Worm (Caenorhabditis elegans): ENCODE measurements around the gene nlp-20.
A peak's percentile ranks its signal among the peaks of the same experiment; 100 is the strongest.

Gene nlp-20

DNA sequence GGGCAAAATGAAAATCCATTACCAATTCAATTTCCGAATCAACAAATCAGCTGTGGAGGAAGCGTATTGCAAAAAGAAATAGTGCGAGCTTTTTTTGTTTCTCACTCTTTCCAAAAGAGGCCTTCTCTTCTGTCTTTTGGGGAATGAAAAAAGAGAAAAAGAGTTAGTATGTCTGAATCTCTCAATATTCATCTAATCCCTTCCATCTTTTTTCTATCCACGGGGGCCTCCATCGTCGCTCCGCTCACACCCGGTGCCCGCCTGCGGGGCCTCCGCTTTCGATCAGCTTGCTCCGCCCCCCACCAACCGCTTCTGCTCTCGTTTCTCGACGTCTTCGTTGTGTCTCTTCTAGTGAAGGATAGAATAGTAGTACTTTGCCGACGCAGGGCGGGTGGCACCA is 23.6 kb downstream of the nlp-20 start (continued):
- TF ChIP-seq mbf-1 (tag; optimal IDR thresholded peaks at IDR 0.05) (no peak), dmd-4 (tag; optimal IDR thresholded peaks at IDR 0.05) (no peak), zag-1 (tag; optimal IDR thresholded peaks at IDR 0.05) (peak; percentile 57), nhr-21 (tag; optimal IDR thresholded peaks at IDR 0.05) (no peak), lsy-2 (tag; optimal IDR thresholded peaks at IDR 0.05) (peak in 1 of 2 experiments; percentile 24), elt-1 (tag; optimal IDR thresholded peaks at IDR 0.05) (no peak), aly-2 (tag; optimal IDR thresholded peaks at IDR 0.05) (no peak), lin-39 (tag; optimal IDR thresholded peaks at IDR 0.05) (no peak), elt-3 (tag; optimal IDR thresholded peaks at IDR 0.05) (no peak), sem-4 (tag; optimal IDR thresholded peaks at IDR 0.05) (peak; percentile 60), fos-1 (tag; optimal IDR thresholded peaks at IDR 0.05) (no peak), egl-27 (tag; optimal IDR thresholded peaks at IDR 0.05) (no peak), mdl-1 (tag; optimal IDR thresholded peaks at IDR 0.05) (peak in 1 of 2 experiments; percentile 44), ztf-1 (GFP tag; conservative IDR thresholded peaks at IDR 0.05) (no peak), gmeb-1 (tag; optimal IDR thresholded peaks at IDR 0.05) (no peak), ZK546.5 (tag; optimal IDR thresholded peaks at IDR 0.05) (no peak), nhr-10 (tag; optimal IDR thresholded peaks at IDR 0.05) (no peak)

DNA sequence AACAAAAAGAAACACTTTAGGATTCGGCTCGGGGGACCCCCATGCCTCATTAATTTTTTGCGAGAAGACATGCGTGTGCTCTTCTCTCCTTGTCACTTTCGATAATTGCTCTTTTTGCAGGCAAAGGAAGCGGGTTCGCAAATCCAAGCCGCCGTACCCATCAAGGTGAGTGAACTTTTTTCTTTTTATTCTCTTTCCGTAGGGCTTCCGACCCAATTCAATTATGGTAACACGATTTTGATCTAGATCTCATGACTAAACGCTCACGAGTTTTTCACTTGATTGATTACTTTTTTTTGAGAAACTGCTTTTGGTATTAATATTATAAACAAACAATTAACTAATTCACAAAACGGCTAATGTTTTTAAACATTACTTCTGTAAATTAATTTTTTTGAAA is 30.3 kb downstream of the nlp-20 start:
- TF ChIP-seq skn-1 (tag; optimal IDR thresholded peaks at IDR 0.05) (no peak), C34F6.9 (tag; optimal IDR thresholded peaks at IDR 0.05) (peak; percentile 4)

DNA sequence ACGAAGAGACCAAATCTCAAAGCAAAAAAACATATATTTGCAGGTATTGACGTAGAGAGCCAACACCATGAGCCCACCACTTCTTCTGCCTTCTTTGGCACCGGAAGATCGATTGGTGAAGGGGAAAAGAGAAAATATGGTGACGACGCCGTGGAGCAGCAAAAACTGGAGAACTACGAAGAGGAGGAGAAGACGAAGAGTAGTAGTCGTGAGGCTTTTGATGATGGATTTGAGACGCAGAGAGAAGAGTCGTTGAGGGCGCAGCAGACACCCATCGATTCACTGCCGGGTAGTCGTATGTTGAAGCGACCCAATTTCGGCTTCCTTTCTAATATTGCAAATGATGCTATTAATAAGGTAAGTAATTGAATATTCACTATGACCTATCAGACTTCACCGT is 31.5 kb downstream of the nlp-20 start:
- TF ChIP-seq sma-9 (GFP tag; optimal IDR thresholded peaks at IDR 0.05) (peak; percentile 8), sma-9 (tag; optimal IDR thresholded peaks at IDR 0.05) (no peak), unc-55 (GFP tag; optimal IDR thresholded peaks at IDR 0.05) (peak; percentile 45), nhr-21 (tag; optimal IDR thresholded peaks at IDR 0.05) (no peak)

DNA sequence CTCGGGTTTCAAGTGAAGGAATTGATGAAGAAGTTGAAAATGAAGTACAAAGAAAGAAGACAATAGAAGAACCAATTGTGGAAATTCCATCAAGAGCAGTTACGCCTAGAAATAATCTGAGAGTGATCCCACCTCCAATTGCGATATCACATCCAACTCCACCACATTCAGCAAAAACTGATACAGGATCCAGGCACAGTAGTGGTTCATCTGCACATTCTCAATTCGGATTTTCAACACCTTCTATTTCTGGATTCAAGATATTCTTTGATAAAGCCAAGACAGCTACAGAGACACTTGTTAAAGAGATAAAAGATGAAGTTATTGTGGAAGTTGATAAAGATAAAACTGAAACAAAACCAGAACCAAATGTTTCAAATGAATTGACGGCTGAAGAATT is 34.8 kb downstream of the nlp-20 start:
- TF ChIP-seq blmp-1 (tag; optimal IDR thresholded peaks at IDR 0.05; ENCODE audit: insufficient read depth) (no peak), aly-2 (tag; optimal IDR thresholded peaks at IDR 0.05) (no peak), lsy-2 (tag; optimal IDR thresholded peaks at IDR 0.05) (no peak), elt-3 (tag; optimal IDR thresholded peaks at IDR 0.05) (no peak), ceh-82 (tag; optimal IDR thresholded peaks at IDR 0.05) (no peak), elt-1 (tag; optimal IDR thresholded peaks at IDR 0.05) (no peak), mdl-1 (tag; optimal IDR thresholded peaks at IDR 0.05) (no peak), zag-1 (tag; optimal IDR thresholded peaks at IDR 0.05) (no peak), nhr-77 (tag; optimal IDR thresholded peaks at IDR 0.05) (no peak), dmd-4 (tag; optimal IDR thresholded peaks at IDR 0.05) (no peak), ceh-16 (tag; optimal IDR thresholded peaks at IDR 0.05) (no peak), R02D3.7 (tag; optimal IDR thresholded peaks at IDR 0.05) (no peak), ama-1 (optimal IDR thresholded peaks at IDR 0.05) (no peak), C34F6.9 (tag; optimal IDR thresholded peaks at IDR 0.05) (no peak), sem-4 (tag; optimal IDR thresholded peaks at IDR 0.05) (no peak), egl-27 (tag; optimal IDR thresholded peaks at IDR 0.05) (no peak), alr-1 (tag; optimal IDR thresholded peaks at IDR 0.05) (no peak), nhr-12 (tag; optimal IDR thresholded peaks at IDR 0.05) (no peak), sma-3 (GFP tag; optimal IDR thresholded peaks at IDR 0.05) (no peak)

DNA sequence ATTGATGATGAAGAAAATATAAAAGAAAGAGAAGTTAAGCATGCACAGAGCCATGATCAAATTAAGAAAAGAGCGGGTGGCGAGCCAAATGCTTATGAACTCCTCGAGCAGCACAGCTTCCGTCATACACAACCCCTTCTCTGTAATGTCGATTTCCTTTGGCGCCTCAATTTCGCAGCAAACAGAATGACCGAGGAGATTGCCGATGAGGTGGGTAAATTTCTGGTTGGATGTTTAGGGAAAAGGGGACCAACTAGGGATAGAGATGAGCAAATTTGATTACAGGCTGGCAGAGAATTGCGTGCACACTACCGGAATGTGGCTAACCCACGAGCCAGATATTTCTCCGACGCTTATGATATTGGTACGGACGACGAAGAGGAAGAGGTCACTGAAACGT is 37.5 kb downstream of the nlp-20 start:
- TF ChIP-seq blmp-1 (tag; optimal IDR thresholded peaks at IDR 0.05; ENCODE audit: insufficient read depth) (no peak), elt-3 (tag; optimal IDR thresholded peaks at IDR 0.05) (no peak), nhr-25 (tag; optimal IDR thresholded peaks at IDR 0.05) (no peak)

All from whole organism, L2 larva.